Worm (Caenorhabditis elegans): ENCODE results near the gene F55G7.1.

DNA sequence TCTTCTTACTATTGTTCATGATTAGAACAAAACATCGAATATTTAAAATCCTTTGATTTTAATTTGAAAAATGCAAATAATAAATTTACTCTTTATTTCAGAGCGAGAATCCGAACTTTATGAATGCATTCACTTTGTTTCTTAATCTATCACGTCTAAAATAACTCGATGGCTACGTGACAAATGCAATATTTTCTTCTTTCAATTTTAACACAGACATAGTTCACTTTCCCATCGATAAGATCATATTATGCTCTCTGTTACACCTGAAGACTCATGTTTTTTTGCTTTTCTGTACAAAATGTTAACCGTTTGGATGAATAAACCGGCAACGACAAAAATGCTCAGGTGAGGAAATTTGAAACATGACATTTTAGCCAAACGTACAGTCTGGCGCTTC is 45.3 kb downstream of the F55G7.1 start:
- TF ChIP-seq aly-2 (tag; optimal IDR thresholded peaks at IDR 0.05) (no peak), zag-1 (tag; optimal IDR thresholded peaks at IDR 0.05) (no peak), hlh-4 (tag; optimal IDR thresholded peaks at IDR 0.05) (no peak), nhr-12 (tag; optimal IDR thresholded peaks at IDR 0.05) (no peak), skn-1 (tag; optimal IDR thresholded peaks at IDR 0.05) (no peak), lsy-2 (tag; optimal IDR thresholded peaks at IDR 0.05) (no peak), blmp-1 (tag; optimal IDR thresholded peaks at IDR 0.05) (no peak)

Measured in whole organism, L1 larva.